Fruit fly (Drosophila melanogaster): ENCODE data around the gene CG3961.

DNA sequence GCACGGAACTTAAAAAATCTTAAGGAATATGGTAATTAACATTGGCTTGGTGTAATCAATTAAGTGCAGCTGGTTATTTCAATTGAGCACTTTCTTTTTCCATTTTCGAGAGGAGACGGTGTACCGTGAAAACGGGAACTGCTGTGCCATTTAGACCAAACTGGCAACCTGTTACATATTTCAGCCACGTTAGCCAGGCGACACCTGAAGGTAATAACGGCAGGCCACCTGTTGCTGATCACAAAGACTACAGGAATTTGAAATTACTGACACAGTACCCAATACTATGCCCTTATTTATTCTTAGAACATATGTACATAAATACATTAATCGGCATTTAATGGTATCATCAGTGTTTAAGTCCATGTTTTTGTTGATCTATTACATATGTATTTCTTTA lies 48.0 kb downstream of the CG3961 start:
- TF ChIP-seq Mnt (GFP tag; optimal IDR thresholded peaks at IDR 0.05) (no peak), Crg-1 (GFP tag; optimal IDR thresholded peaks at IDR 0.05) (no peak), CG1620 (GFP tag; optimal IDR thresholded peaks at IDR 0.05) (no peak), CG7101 (tag; optimal IDR thresholded peaks at IDR 0.05) (no peak), ovo (GFP tag; optimal IDR thresholded peaks at IDR 0.05) (no peak), pad (GFP tag; optimal IDR thresholded peaks at IDR 0.05) (no peak), CG5204 (GFP tag; optimal IDR thresholded peaks at IDR 0.05) (no peak), bab1 (GFP tag; optimal IDR thresholded peaks at IDR 0.05) (no peak), cnc (optimal IDR thresholded peaks at IDR 0.05) (no peak), CG12768 (GFP tag; optimal IDR thresholded peaks at IDR 0.05) (no peak), CG14711 (tag; optimal IDR thresholded peaks at IDR 0.05) (no peak), CG33017 (tag; optimal IDR thresholded peaks at IDR 0.05) (no peak)

All from whole organism, adult.